Worm (Caenorhabditis elegans) whole organism, mixed stage, embryonic: Measurements from ENCODE around the gene K08E7.8.
A peak's percentile ranks its signal among the peaks of the same experiment; 100 is the strongest.

Experiments
- M03D4.4 ChIP-seq: sonication (generic microtip); optimal IDR thresholded peaks from 2 replicates; lab custom pipeline; 2017; ENCODE audit warnings: mild to moderate bottlenecking, missing genetic modification characterization, missing compliant biosample characterization
- bed-3 ChIP-seq: fragments of 200-800 bp; sonication (Bioruptor generic); optimal IDR thresholded peaks from 3 replicates; lab custom pipeline; 2018; ENCODE audit warnings: mild to moderate bottlenecking, missing genetic modification characterization, moderate library complexity, missing compliant biosample characterization
- ceh-39 ChIP-seq: fragments of 150-350 bp; optimal IDR thresholded peaks from 2 replicates; lab custom pipeline; 2014; ENCODE audit warnings: missing biosample characterization, missing genetic modification characterization
- ceh-83 ChIP-seq: fragments of 200-800 bp; sonication (Bioruptor generic); optimal IDR thresholded peaks from 2 replicates; lab custom pipeline; 2018; ENCODE audit warnings: mild to moderate bottlenecking, missing genetic modification characterization, missing compliant biosample characterization
- ces-1 ChIP-seq: fragments of 150-350 bp; optimal IDR thresholded peaks from 2 replicates; lab custom pipeline; 2014; ENCODE audit warnings: missing biosample characterization, missing genetic modification reagents, missing genetic modification characterization
- cnd-1 ChIP-seq: fragments of 200-800 bp; sonication (Bioruptor generic); optimal IDR thresholded peaks from 2 replicates; lab custom pipeline; 2018; ENCODE audit warnings: mild to moderate bottlenecking, missing genetic modification characterization, missing compliant biosample characterization
- drap-1 ChIP-seq: fragments of 200-800 bp; sonication (Bioruptor generic); optimal IDR thresholded peaks from 3 replicates; lab custom pipeline; 2018; ENCODE audit warnings: mild to moderate bottlenecking, missing genetic modification characterization, missing compliant biosample characterization
- elt-3 ChIP-seq: fragments of 150-350 bp; optimal IDR thresholded peaks from 2 replicates; lab custom pipeline; 2014; ENCODE audit warnings: missing biosample characterization, missing genetic modification characterization
- flh-1 ChIP-seq: fragments of 200-800 bp; sonication (Bioruptor generic); optimal IDR thresholded peaks from 2 replicates; lab custom pipeline; 2018; ENCODE audit warnings: mild to moderate bottlenecking, missing genetic modification characterization, moderate library complexity, missing compliant biosample characterization
- ham-2 ChIP-seq: fragments of 200-800 bp; sonication (Bioruptor generic); optimal IDR thresholded peaks from 2 replicates; lab custom pipeline; 2018; ENCODE audit warnings: mild to moderate bottlenecking, missing genetic modification characterization, missing compliant biosample characterization
- hlh-1 ChIP-seq: fragments of 150-350 bp; optimal IDR thresholded peaks from 2 replicates; lab custom pipeline; 2014; ENCODE audit warnings: missing biosample characterization, missing genetic modification reagents, missing genetic modification characterization
- lin-13 ChIP-seq: fragments of 150-350 bp; optimal IDR thresholded peaks from 2 replicates; lab custom pipeline; 2014; ENCODE audit warnings: missing biosample characterization, missing genetic modification characterization
- lin-32 ChIP-seq: fragments of 200-800 bp; sonication (Bioruptor generic); optimal IDR thresholded peaks from 2 replicates; lab custom pipeline; 2018; ENCODE audit warnings: mild to moderate bottlenecking, missing genetic modification characterization, missing compliant biosample characterization
- lsy-2 ChIP-seq: fragments of 150-350 bp; optimal IDR thresholded peaks from 2 replicates; lab custom pipeline; 2014; ENCODE audit warnings: missing biosample characterization, missing genetic modification characterization
- mab-5 ChIP-seq: fragments of 150-350 bp; optimal IDR thresholded peaks from 2 replicates; lab custom pipeline; 2014; ENCODE audit warnings: missing biosample characterization, missing genetic modification characterization
- mep-1 ChIP-seq: fragments of 150-350 bp; optimal IDR thresholded peaks from 2 replicates; lab custom pipeline; 2017; ENCODE audit warnings: missing biosample characterization, missing genetic modification reagents, missing genetic modification characterization, inconsistent platforms
- mls-2 ChIP-seq: sonication (generic microtip); optimal IDR thresholded peaks from 2 replicates; lab custom pipeline; 2016; ENCODE audit warnings: mild to moderate bottlenecking, missing genetic modification characterization, moderate library complexity, missing compliant biosample characterization
- nhr-12 ChIP-seq: fragments of 150-350 bp; optimal IDR thresholded peaks from 2 replicates; lab custom pipeline; 2014; ENCODE audit warnings: missing biosample characterization, missing genetic modification characterization
- nhr-2 ChIP-seq: fragments of 150-350 bp; optimal IDR thresholded peaks from 2 replicates; lab custom pipeline; 2014; ENCODE audit warnings: missing biosample characterization, missing genetic modification characterization
- nhr-237 ChIP-seq: fragments of 150-350 bp; optimal IDR thresholded peaks from 2 replicates; lab custom pipeline; 2014; ENCODE audit warnings: missing biosample characterization, missing genetic modification characterization
- nhr-28 ChIP-seq: fragments of 150-350 bp; optimal IDR thresholded peaks from 2 replicates; lab custom pipeline; 2014; ENCODE audit warnings: missing biosample characterization, missing genetic modification characterization
- nhr-76 ChIP-seq: sonication (generic microtip); optimal IDR thresholded peaks from 2 replicates; lab custom pipeline; 2017; ENCODE audit warnings: missing biosample characterization, missing genetic modification characterization
- pha-4 ChIP-seq: fragments of 150-350 bp; optimal IDR thresholded peaks from 2 replicates; lab custom pipeline; 2018; ENCODE audit warnings: missing biosample characterization, missing genetic modification reagents, missing genetic modification characterization
- sem-2 ChIP-seq: fragments of 200-800 bp; sonication (Bioruptor generic); optimal IDR thresholded peaks from 2 replicates; lab custom pipeline; 2018; ENCODE audit warnings: mild to moderate bottlenecking, missing genetic modification characterization, missing compliant biosample characterization
- snpc-4 ChIP-seq: fragments of 150-350 bp; optimal IDR thresholded peaks from 2 replicates; lab custom pipeline; 2014; ENCODE audit warnings: missing biosample characterization, missing genetic modification characterization
- sptf-1 ChIP-seq: sonication (generic microtip); optimal IDR thresholded peaks from 2 replicates; lab custom pipeline; 2017; ENCODE audit warnings: mild to moderate bottlenecking, missing genetic modification characterization, moderate library complexity, missing compliant biosample characterization
- unc-120 ChIP-seq: sonication (generic microtip); optimal IDR thresholded peaks from 2 replicates; lab custom pipeline; 2017; ENCODE audit warnings: missing genetic modification characterization, missing compliant biosample characterization; ENCODE audit not compliant: poor library complexity, severe bottlenecking
- unc-39 ChIP-seq: fragments of 150-350 bp; optimal IDR thresholded peaks from 2 replicates; lab custom pipeline; 2014; ENCODE audit warnings: missing biosample characterization, missing genetic modification characterization
- unc-62 ChIP-seq: fragments of 150-350 bp; optimal IDR thresholded peaks from 2 replicates; lab custom pipeline; 2014; ENCODE audit warnings: missing biosample characterization, missing genetic modification reagents, missing genetic modification characterization
- zip-8 ChIP-seq: fragments of 150-350 bp; optimal IDR thresholded peaks from 2 replicates; lab custom pipeline; 2014; ENCODE audit warnings: missing biosample characterization, missing genetic modification characterization
- ztf-11 ChIP-seq: fragments of 150-350 bp; optimal IDR thresholded peaks from 2 replicates; lab custom pipeline; 2014; ENCODE audit warnings: missing biosample characterization, missing genetic modification characterization

K08E7.8 gene

ce11 chrIV:12617934-12618333 is 32.1 kb upstream of the K08E7.8 start:
- TF ChIP-seq mep-1 (tag; lab: Kevin White, UChicago): no peak
- no peak for TF ChIP-seq unc-62 (GFP tag; lab: Kevin White, UChicago)
- TF ChIP-seq, all 35 proteins: peak for 0

ce11 chrIV:12616943-12617689 is 31.2 kb upstream of the K08E7.8 start:
- TF ChIP-seq ztf-11 (tag; lab: Kevin White, UChicago): no peak
- TF ChIP-seq cnd-1 (tag; lab: Kevin White, UChicago): peak; percentile 11
- TF ChIP-seq sptf-1 (tag; lab: Kevin White, UChicago): peak; percentile 59
- peak; percentile 82 for TF ChIP-seq mls-2 (tag; lab: Kevin White, UChicago)
- TF ChIP-seq ces-1 (GFP tag; lab: Kevin White, UChicago): peak; percentile 7
- peak; percentile 95 for TF ChIP-seq ham-2 (GFP tag; lab: Kevin White, UChicago)
- TF ChIP-seq unc-62 (GFP tag; lab: Kevin White, UChicago): no peak

ce11 chrIV:12615122-12615745 is 29.4 kb upstream of the K08E7.8 start:
- TF ChIP-seq lin-32 (GFP tag; lab: Kevin White, UChicago) (peak; percentile 22), unc-62 (GFP tag; lab: Kevin White, UChicago) (peak; percentile 73), unc-39 (no peak), cnd-1 (tag; lab: Kevin White, UChicago) (peak; percentile 50), ham-2 (GFP tag; lab: Kevin White, UChicago) (no peak), ces-1 (GFP tag; lab: Kevin White, UChicago) (no peak), hlh-1 (peak; percentile 97), M03D4.4 (tag; lab: Kevin White, UChicago) (peak; percentile 66), unc-120 (tag; lab: Kevin White, UChicago) (peak; percentile 90), nhr-12 (tag; lab: Kevin White, UChicago) (no peak), lsy-2 (no peak), nhr-2 (tag; lab: Kevin White, UChicago) (peak; percentile 10), ceh-39 (tag; lab: Kevin White, UChicago) (no peak)

ce11 chrIV:12614624-12615023 is 28.8 kb upstream of the K08E7.8 start, which contains the start of gene efa-6:
TSS of gene efa-6 (minus strand) at chrIV:12614724.
- TF ChIP-seq M03D4.4 (tag; lab: Kevin White, UChicago) (no peak), elt-3 (tag; lab: Kevin White, UChicago) (no peak), lin-13 (no peak), ztf-11 (tag; lab: Kevin White, UChicago) (no peak), ceh-39 (tag; lab: Kevin White, UChicago) (no peak), unc-39 (no peak), mep-1 (tag; lab: Kevin White, UChicago) (no peak), unc-62 (GFP tag; lab: Kevin White, UChicago) (no peak), pha-4 (tag; lab: Kevin White, UChicago) (no peak), sptf-1 (tag; lab: Kevin White, UChicago) (no peak), ham-2 (GFP tag; lab: Kevin White, UChicago) (no peak), bed-3 (GFP tag; lab: Kevin White, UChicago) (no peak), mab-5 (no peak)

- TF ChIP-seq ces-1 (GFP tag; lab: Kevin White, UChicago): peak; percentile 52
- TF ChIP-seq sptf-1 (tag; lab: Kevin White, UChicago): peak; percentile 2
- peak; percentile 3 for TF ChIP-seq ceh-39 (tag; lab: Kevin White, UChicago)
- TF ChIP-seq nhr-76 (tag; lab: Kevin White, UChicago): no peak
Measured at ce11 chrIV:12605401-12605800, 19.5 kb upstream of the K08E7.8 start, which contains the start of gene Y55D9A.2. TSS of gene Y55D9A.2 (minus strand) at chrIV:12605431.

ce11 chrIV:12600941-12601340 is 15.1 kb upstream of the K08E7.8 start:
- TF ChIP-seq ces-1 (GFP tag; lab: Kevin White, UChicago) (no peak), drap-1 (GFP tag; lab: Kevin White, UChicago) (no peak), nhr-2 (tag; lab: Kevin White, UChicago) (no peak), cnd-1 (tag; lab: Kevin White, UChicago) (no peak), unc-62 (GFP tag; lab: Kevin White, UChicago) (no peak), nhr-12 (tag; lab: Kevin White, UChicago) (no peak), snpc-4 (tag; lab: Kevin White, UChicago) (no peak), lin-13 (no peak), sem-2 (no peak), flh-1 (GFP tag; lab: Kevin White, UChicago) (no peak), unc-120 (tag; lab: Kevin White, UChicago) (no peak), ceh-83 (GFP tag; lab: Kevin White, UChicago) (no peak), nhr-28 (no peak), unc-39 (no peak), bed-3 (GFP tag; lab: Kevin White, UChicago) (no peak), zip-8 (tag; lab: Kevin White, UChicago) (no peak), nhr-237 (tag; lab: Kevin White, UChicago) (no peak), pha-4 (tag; lab: Kevin White, UChicago) (no peak)
